Worm (Caenorhabditis elegans) whole organism, mixed stage, embryonic: ENCODE data around the gene Y51A2B.5.
A peak's percentile ranks its signal among the peaks of the same experiment; 100 is the strongest.

Experiments used
- M03D4.4 ChIP-seq: sonication (generic microtip); optimal IDR thresholded peaks from 2 replicates; lab custom pipeline; 2017; ENCODE audit warnings: mild to moderate bottlenecking, missing genetic modification characterization, missing compliant biosample characterization
- bed-3 ChIP-seq: fragments of 200-800 bp; sonication (Bioruptor generic); optimal IDR thresholded peaks from 3 replicates; lab custom pipeline; 2018; ENCODE audit warnings: mild to moderate bottlenecking, missing genetic modification characterization, moderate library complexity, missing compliant biosample characterization
- blmp-1 ChIP-seq: fragments of 150-350 bp; optimal IDR thresholded peaks from 2 replicates; lab custom pipeline; 2014; ENCODE audit warnings: missing biosample characterization, missing genetic modification characterization
- ceh-39 ChIP-seq: fragments of 150-350 bp; optimal IDR thresholded peaks from 2 replicates; lab custom pipeline; 2014; ENCODE audit warnings: missing biosample characterization, missing genetic modification characterization
- ceh-43 ChIP-seq: fragments of 200-800 bp; sonication (Bioruptor generic); optimal IDR thresholded peaks from 2 replicates; lab custom pipeline; 2018; ENCODE audit warnings: mild to moderate bottlenecking, missing genetic modification characterization, moderate library complexity, missing compliant biosample characterization
- ceh-83 ChIP-seq: fragments of 200-800 bp; sonication (Bioruptor generic); optimal IDR thresholded peaks from 2 replicates; lab custom pipeline; 2018; ENCODE audit warnings: mild to moderate bottlenecking, missing genetic modification characterization, missing compliant biosample characterization
- ces-1 ChIP-seq: fragments of 150-350 bp; optimal IDR thresholded peaks from 2 replicates; lab custom pipeline; 2014; ENCODE audit warnings: missing biosample characterization, missing genetic modification reagents, missing genetic modification characterization
- cnd-1 ChIP-seq: fragments of 200-800 bp; sonication (Bioruptor generic); optimal IDR thresholded peaks from 2 replicates; lab custom pipeline; 2018; ENCODE audit warnings: mild to moderate bottlenecking, missing genetic modification characterization, missing compliant biosample characterization
- elt-1 ChIP-seq: sonication (generic microtip); optimal IDR thresholded peaks from 2 replicates; lab custom pipeline; 2017; ENCODE audit warnings: missing genetic modification characterization, mild to moderate bottlenecking, missing compliant biosample characterization, antibody characterized with exemption, moderate library complexity, borderline replicate concordance; ENCODE audit not compliant: insufficient read depth
- elt-3 ChIP-seq: fragments of 150-350 bp; optimal IDR thresholded peaks from 2 replicates; lab custom pipeline; 2014; ENCODE audit warnings: missing biosample characterization, missing genetic modification characterization
- ham-2 ChIP-seq: fragments of 200-800 bp; sonication (Bioruptor generic); optimal IDR thresholded peaks from 2 replicates; lab custom pipeline; 2018; ENCODE audit warnings: mild to moderate bottlenecking, missing genetic modification characterization, missing compliant biosample characterization
- hlh-1 ChIP-seq: fragments of 150-350 bp; optimal IDR thresholded peaks from 2 replicates; lab custom pipeline; 2014; ENCODE audit warnings: missing biosample characterization, missing genetic modification reagents, missing genetic modification characterization
- lin-13 ChIP-seq: fragments of 150-350 bp; optimal IDR thresholded peaks from 2 replicates; lab custom pipeline; 2014; ENCODE audit warnings: missing biosample characterization, missing genetic modification characterization
- lsy-2 ChIP-seq: fragments of 150-350 bp; optimal IDR thresholded peaks from 2 replicates; lab custom pipeline; 2014; ENCODE audit warnings: missing biosample characterization, missing genetic modification characterization
- mab-5 ChIP-seq: fragments of 150-350 bp; optimal IDR thresholded peaks from 2 replicates; lab custom pipeline; 2014; ENCODE audit warnings: missing biosample characterization, missing genetic modification characterization
- mep-1 ChIP-seq: fragments of 150-350 bp; optimal IDR thresholded peaks from 2 replicates; lab custom pipeline; 2017; ENCODE audit warnings: missing biosample characterization, missing genetic modification reagents, missing genetic modification characterization, inconsistent platforms
- mls-2 ChIP-seq: sonication (generic microtip); optimal IDR thresholded peaks from 2 replicates; lab custom pipeline; 2016; ENCODE audit warnings: mild to moderate bottlenecking, missing genetic modification characterization, moderate library complexity, missing compliant biosample characterization
- nhr-12 ChIP-seq: fragments of 150-350 bp; optimal IDR thresholded peaks from 2 replicates; lab custom pipeline; 2014; ENCODE audit warnings: missing biosample characterization, missing genetic modification characterization
- nhr-237 ChIP-seq: fragments of 150-350 bp; optimal IDR thresholded peaks from 2 replicates; lab custom pipeline; 2014; ENCODE audit warnings: missing biosample characterization, missing genetic modification characterization
- nhr-76 ChIP-seq: sonication (generic microtip); optimal IDR thresholded peaks from 2 replicates; lab custom pipeline; 2017; ENCODE audit warnings: missing biosample characterization, missing genetic modification characterization
- sem-2 ChIP-seq: fragments of 200-800 bp; sonication (Bioruptor generic); optimal IDR thresholded peaks from 2 replicates; lab custom pipeline; 2018; ENCODE audit warnings: mild to moderate bottlenecking, missing genetic modification characterization, missing compliant biosample characterization
- sptf-1 ChIP-seq: sonication (generic microtip); optimal IDR thresholded peaks from 2 replicates; lab custom pipeline; 2017; ENCODE audit warnings: mild to moderate bottlenecking, missing genetic modification characterization, moderate library complexity, missing compliant biosample characterization
- tbx-8 ChIP-seq: fragments of 200-800 bp; sonication (Bioruptor generic); optimal IDR thresholded peaks from 2 replicates; lab custom pipeline; 2018; ENCODE audit warnings: mild to moderate bottlenecking, missing genetic modification characterization, moderate library complexity, missing compliant biosample characterization
- unc-120 ChIP-seq: sonication (generic microtip); optimal IDR thresholded peaks from 2 replicates; lab custom pipeline; 2017; ENCODE audit warnings: missing genetic modification characterization, missing compliant biosample characterization; ENCODE audit not compliant: poor library complexity, severe bottlenecking
- unc-39 ChIP-seq: fragments of 150-350 bp; optimal IDR thresholded peaks from 2 replicates; lab custom pipeline; 2014; ENCODE audit warnings: missing biosample characterization, missing genetic modification characterization
- unc-62 ChIP-seq: fragments of 150-350 bp; optimal IDR thresholded peaks from 2 replicates; lab custom pipeline; 2014; ENCODE audit warnings: missing biosample characterization, missing genetic modification reagents, missing genetic modification characterization
- zip-8 ChIP-seq: fragments of 150-350 bp; optimal IDR thresholded peaks from 2 replicates; lab custom pipeline; 2014; ENCODE audit warnings: missing biosample characterization, missing genetic modification characterization
- ztf-11 ChIP-seq: fragments of 150-350 bp; optimal IDR thresholded peaks from 2 replicates; lab custom pipeline; 2014; ENCODE audit warnings: missing biosample characterization, missing genetic modification characterization

The Y51A2B.5 gene

DNA sequence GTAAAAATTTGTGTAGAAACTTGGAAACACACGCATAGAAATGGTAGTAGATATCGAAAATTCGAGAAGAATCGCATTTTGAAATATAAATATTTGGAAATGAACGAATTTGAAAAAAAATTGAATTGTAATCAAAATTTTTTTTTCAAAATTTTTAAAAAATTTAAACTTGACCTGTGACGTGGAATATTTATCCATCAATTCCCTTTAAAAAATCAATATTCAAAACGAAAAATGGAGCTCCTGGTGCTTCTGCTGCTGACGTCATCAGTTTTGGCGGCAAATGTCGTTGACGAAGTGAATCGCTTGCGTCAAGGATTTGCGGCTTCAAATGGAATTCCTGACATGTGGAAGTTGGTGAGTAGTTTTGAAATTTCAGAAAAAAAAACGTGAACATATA lies at the start of gene Y51A2B.5, which contains the start of gene Y51A2B.4:
Gene Y51A2B.5, plus strand, starts transcription at position 232 of the 400 bp plus-strand sequence.
Gene Y51A2B.4, minus strand, starts transcription at position 101 of the 400 bp plus-strand sequence.
- TF ChIP-seq ces-1 (no peak), tbx-8 (GFP tag; lab: Kevin White, UChicago) (no peak), bed-3 (no peak), sem-2 (GFP tag; lab: Kevin White, UChicago) (no peak), nhr-237 (tag; lab: Kevin White, UChicago) (no peak), elt-1 (tag; lab: Kevin White, UChicago) (no peak), mab-5 (no peak)
- TF ChIP-seq, all 35 proteins: peak for 0

DNA sequence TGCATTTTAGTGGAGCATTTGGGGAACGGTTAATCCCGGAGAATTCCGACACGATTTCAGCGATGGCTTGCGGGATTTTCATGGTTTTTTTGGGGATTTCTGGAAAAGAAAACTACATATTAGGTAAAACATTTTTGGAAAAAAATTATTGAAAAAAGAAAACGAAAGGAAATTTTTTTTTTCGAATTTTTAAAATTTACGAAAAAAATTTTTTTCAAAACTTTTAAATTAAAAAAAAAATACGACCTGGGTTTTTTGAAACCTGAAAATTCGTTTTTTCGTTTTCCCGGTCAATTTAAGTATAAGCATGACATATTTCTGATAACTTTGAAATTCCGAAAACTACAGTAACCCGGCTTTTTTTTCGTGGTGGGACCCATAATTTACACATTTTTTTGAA lies 49.3 kb upstream of the Y51A2B.5 start, which contains the start of gene C08E8.10:
Gene C08E8.10, minus strand, starts transcription at position 101 of the 400 bp plus-strand sequence.
- no peak for TF ChIP-seq ztf-11

DNA sequence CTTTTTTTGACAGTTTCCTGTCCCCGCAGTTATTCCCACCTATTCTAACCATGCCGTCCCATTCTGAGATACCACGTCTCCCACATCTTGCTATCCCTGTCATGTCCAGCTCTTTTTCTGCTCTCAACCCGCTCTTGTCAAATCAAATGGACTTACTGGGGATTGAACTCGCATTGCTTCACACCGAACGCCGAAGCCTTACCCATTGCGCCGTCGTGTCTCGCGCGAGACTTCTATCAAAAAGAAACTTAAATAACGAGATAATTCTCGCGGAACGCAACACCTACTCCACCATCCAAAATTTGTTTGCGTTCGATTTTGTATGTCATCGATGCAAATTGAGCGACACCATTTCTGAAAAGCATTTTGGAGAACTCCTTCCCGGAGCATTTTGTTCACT lies 44.9 kb upstream of the Y51A2B.5 start:
- TF ChIP-seq ham-2 (no peak), zip-8 (tag; lab: Kevin White, UChicago) (no peak), M03D4.4 (tag; lab: Kevin White, UChicago) (no peak), bed-3 (no peak), sptf-1 (tag; lab: Kevin White, UChicago) (no peak), lin-13 (tag; lab: Kevin White, UChicago) (no peak), mab-5 (no peak), sem-2 (GFP tag; lab: Kevin White, UChicago) (no peak), tbx-8 (GFP tag; lab: Kevin White, UChicago) (no peak), hlh-1 (tag; lab: Kevin White, UChicago) (no peak), cnd-1 (tag; lab: Kevin White, UChicago) (no peak), ceh-39 (tag; lab: Kevin White, UChicago) (no peak), unc-120 (tag; lab: Kevin White, UChicago) (no peak), ztf-11 (no peak), unc-62 (GFP tag; lab: Kevin White, UChicago) (no peak)

DNA sequence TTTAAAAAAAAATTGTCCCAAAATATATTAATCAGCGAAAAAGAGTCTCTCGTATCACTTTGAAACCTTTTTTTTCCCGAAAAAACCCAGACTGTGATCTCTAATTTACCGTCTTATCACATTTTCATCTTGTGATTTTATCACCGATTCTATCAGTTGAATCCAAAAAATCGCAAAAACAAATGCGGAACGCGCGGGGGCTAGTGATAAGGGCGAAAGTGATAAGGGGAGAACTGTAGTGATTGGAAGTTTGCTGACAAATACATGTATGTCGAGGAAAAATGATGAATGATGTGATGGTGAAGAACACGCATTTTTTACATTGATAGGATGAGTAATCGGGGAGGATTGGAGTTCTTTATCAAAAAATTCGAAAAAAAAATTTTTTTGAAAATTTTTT lies 43.0 kb upstream of the Y51A2B.5 start:
- peak; percentile 30 for TF ChIP-seq elt-3
- TF ChIP-seq bed-3 = no peak

DNA sequence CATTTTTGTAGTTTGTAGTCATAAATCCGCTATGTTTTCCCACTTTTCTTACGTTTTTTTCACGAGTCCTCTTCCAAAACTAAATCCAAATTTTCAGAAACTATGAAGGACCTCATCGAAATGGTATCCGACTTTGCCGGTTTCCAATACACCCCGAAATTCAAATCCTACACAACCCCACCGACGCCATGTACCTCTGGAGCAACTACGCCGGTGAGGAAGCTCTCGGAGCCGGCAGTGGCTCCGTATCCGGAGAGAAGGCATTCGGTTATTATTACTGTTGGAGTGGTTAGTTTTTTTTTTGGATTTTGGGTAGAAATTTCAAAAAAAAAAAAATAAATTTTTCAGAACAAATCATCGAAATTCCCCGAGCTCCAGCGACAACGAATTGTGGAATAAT lies 39.0 kb upstream of the Y51A2B.5 start, which contains the start of gene C08E8.3:
Gene C08E8.3, plus strand, starts transcription at position 84 of the 400 bp plus-strand sequence.
- TF ChIP-seq lin-13 (tag; lab: Kevin White, UChicago) = no peak
- TF ChIP-seq ztf-11 = no peak
- no peak for TF ChIP-seq blmp-1 (tag; lab: Kevin White, UChicago)
- TF ChIP-seq mab-5 = no peak
- no peak for TF ChIP-seq elt-1 (tag; lab: Kevin White, UChicago)
- TF ChIP-seq ceh-39 (tag; lab: Kevin White, UChicago) = no peak
- TF ChIP-seq tbx-8 (GFP tag; lab: Kevin White, UChicago) = no peak
- TF ChIP-seq mep-1 (tag; lab: Kevin White, UChicago) = no peak

DNA sequence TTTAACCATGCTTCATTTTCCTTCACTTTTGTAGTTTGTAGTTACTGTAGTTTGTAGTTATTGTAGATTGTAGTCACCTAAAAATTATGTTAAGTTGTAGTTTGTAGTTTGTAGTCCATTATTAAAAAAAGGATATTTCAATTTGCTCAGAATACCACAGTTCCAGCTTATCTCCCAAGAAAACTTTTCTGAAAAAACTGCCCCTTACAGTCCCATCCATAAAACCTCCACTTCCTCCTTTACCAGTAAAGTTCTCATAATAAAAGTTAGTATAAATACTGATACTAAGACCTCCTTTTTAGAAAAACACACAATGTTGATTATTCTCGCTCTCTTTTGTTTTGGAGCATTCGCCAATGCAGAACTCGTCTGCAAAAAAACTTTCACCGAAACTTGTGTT lies 38.4 kb upstream of the Y51A2B.5 start, which contains the start of gene C08E8.11:
Gene C08E8.11, plus strand, starts transcription at position 301 of the 400 bp plus-strand sequence.
- no peak for TF ChIP-seq ceh-39 (tag; lab: Kevin White, UChicago)
- TF ChIP-seq mab-5 = no peak
- no peak for TF ChIP-seq unc-39 (tag; lab: Kevin White, UChicago)
- TF ChIP-seq nhr-76 (tag; lab: Kevin White, UChicago) = no peak
- no peak for TF ChIP-seq mls-2 (tag; lab: Kevin White, UChicago)
- TF ChIP-seq hlh-1 (tag; lab: Kevin White, UChicago) = no peak
- TF ChIP-seq ces-1 = no peak
- TF ChIP-seq lsy-2 (tag; lab: Kevin White, UChicago) = no peak
- no peak for TF ChIP-seq ceh-43 (GFP tag; lab: Kevin White, UChicago)
- TF ChIP-seq mep-1 (tag; lab: Kevin White, UChicago) = no peak
- no peak for TF ChIP-seq ztf-11
- no peak for TF ChIP-seq bed-3
- no peak for TF ChIP-seq ceh-83
- TF ChIP-seq ham-2 = no peak

DNA sequence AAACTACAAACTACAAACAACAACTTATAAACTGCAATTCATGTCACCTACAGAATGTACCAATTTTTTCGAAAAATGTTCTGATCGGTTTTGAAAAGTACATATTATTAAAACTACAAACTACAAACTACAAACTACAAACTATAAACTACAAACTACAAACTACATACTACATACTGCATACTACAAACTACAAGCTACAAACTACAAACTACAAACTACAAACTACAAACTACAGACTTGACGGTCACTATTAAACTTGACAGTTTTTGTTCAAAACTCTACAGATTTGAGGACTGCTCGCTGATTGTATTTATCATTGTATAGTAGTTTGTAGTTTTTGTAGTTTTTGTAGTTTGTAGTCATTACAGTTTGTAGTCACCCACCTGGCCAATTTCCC lies 34.8 kb upstream of the Y51A2B.5 start:
- no peak for TF ChIP-seq nhr-12
